Fruit fly (Drosophila melanogaster): Measurements from ENCODE around the gene CG17786.

CG17786 gene

DNA sequence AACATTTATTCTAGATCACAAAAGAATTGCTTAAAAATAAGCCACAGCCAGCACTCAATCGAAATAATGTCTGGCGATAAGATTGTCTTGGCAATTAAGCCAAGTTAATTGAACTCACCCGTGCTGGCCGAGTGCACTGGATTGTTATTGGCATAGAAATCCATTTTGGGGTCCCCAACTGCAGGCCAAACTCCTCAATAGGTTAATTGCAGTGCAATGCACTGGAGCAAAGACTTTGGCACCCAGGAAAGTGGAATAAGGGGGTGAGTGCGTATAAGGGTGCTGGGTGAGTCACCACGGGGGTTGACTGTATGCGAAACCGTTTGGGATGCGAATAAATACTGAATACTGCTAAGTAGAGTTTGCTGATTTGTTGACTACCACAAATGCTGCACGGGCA, 44.4 kb upstream of the CG17786 start:
- TF ChIP-seq Hr96 (GFP tag; optimal IDR thresholded peaks at IDR 0.05): no peak
- no peak for TF ChIP-seq cnc (optimal IDR thresholded peaks at IDR 0.05)
- no peak for TF ChIP-seq CG12768 (GFP tag; optimal IDR thresholded peaks at IDR 0.05)
- TF ChIP-seq CG11617 (GFP tag; optimal IDR thresholded peaks at IDR 0.05): no peak
- no peak for TF ChIP-seq CG5204 (GFP tag; optimal IDR thresholded peaks at IDR 0.05)
- no peak for TF ChIP-seq Mnt (GFP tag; optimal IDR thresholded peaks at IDR 0.05)
- TF ChIP-seq Clk (GFP tag; optimal IDR thresholded peaks at IDR 0.05): no peak
- no peak for TF ChIP-seq tj (GFP tag; optimal IDR thresholded peaks at IDR 0.05)

dm6 chr3R:24261380-24262021, 43.0 kb upstream of the CG17786 start:
- TF ChIP-seq CG33017 (tag; optimal IDR thresholded peaks at IDR 0.05) (no peak), pad (GFP tag; optimal IDR thresholded peaks at IDR 0.05) (no peak), cic (GFP tag; optimal IDR thresholded peaks at IDR 0.05) (no peak), CG11617 (GFP tag; optimal IDR thresholded peaks at IDR 0.05) (no peak), Crg-1 (GFP tag; optimal IDR thresholded peaks at IDR 0.05) (no peak), ovo (GFP tag; optimal IDR thresholded peaks at IDR 0.05) (no peak), toe (GFP tag; optimal IDR thresholded peaks at IDR 0.05) (no peak), CG12768 (GFP tag; optimal IDR thresholded peaks at IDR 0.05) (no peak), CG1620 (GFP tag; optimal IDR thresholded peaks at IDR 0.05) (no peak), kay (GFP tag; ENCODE audit: borderline replicate concordance) (no peak), Clk (GFP tag; optimal IDR thresholded peaks at IDR 0.05) (no peak), CG7045 (GFP tag; optimal IDR thresholded peaks at IDR 0.05) (no peak), cnc (optimal IDR thresholded peaks at IDR 0.05) (no peak), Mnt (GFP tag; optimal IDR thresholded peaks at IDR 0.05) (no peak), Hr96 (GFP tag; optimal IDR thresholded peaks at IDR 0.05) (no peak), CG14711 (tag; optimal IDR thresholded peaks at IDR 0.05) (no peak)

- peak; percentile 97 for TF ChIP-seq kay (GFP tag; ENCODE audit: borderline replicate concordance)
- no peak for TF ChIP-seq CG7045 (GFP tag; optimal IDR thresholded peaks at IDR 0.05)
- no peak for TF ChIP-seq pad (GFP tag; optimal IDR thresholded peaks at IDR 0.05)
- no peak for TF ChIP-seq CG7101 (tag; optimal IDR thresholded peaks at IDR 0.05)
- TF ChIP-seq ovo (GFP tag; optimal IDR thresholded peaks at IDR 0.05): no peak
These were observed 41.9 kb upstream of the CG17786 start for dm6 chr3R:24260411-24260810.

DNA sequence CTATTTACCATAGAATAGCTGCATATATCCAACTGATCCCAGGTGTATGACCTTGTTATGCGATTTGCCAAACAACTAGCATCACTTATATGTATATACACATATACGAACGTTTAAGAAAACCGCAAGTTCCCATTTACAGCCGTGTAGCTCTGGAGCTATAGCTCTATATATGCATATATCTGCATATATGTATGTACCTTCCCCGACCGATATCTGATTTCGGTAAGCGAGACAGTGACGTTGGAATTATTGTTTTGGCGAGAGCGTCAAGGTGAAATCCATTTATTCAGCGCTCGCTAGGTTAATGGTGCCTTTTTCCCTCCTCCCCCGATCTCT, 41.5 kb upstream of the CG17786 start:
- TF ChIP-seq CG7101 (tag; optimal IDR thresholded peaks at IDR 0.05) (no peak), Clk (GFP tag; optimal IDR thresholded peaks at IDR 0.05) (no peak), tj (GFP tag; optimal IDR thresholded peaks at IDR 0.05) (peak; percentile 32), cic (GFP tag; optimal IDR thresholded peaks at IDR 0.05) (no peak), CG5204 (GFP tag; optimal IDR thresholded peaks at IDR 0.05) (no peak), Hr96 (GFP tag; optimal IDR thresholded peaks at IDR 0.05) (no peak), ovo (GFP tag; optimal IDR thresholded peaks at IDR 0.05) (no peak), CG33017 (tag; optimal IDR thresholded peaks at IDR 0.05) (no peak), Crg-1 (GFP tag; optimal IDR thresholded peaks at IDR 0.05) (peak; percentile 4), CG1620 (GFP tag; optimal IDR thresholded peaks at IDR 0.05) (no peak), kay (GFP tag; ENCODE audit: borderline replicate concordance) (peak; percentile 69), CG7045 (GFP tag; optimal IDR thresholded peaks at IDR 0.05) (no peak), CG11617 (GFP tag; optimal IDR thresholded peaks at IDR 0.05) (peak; percentile 35), cnc (optimal IDR thresholded peaks at IDR 0.05) (no peak), toe (GFP tag; optimal IDR thresholded peaks at IDR 0.05) (no peak), bab1 (GFP tag; optimal IDR thresholded peaks at IDR 0.05) (no peak), CG14711 (tag; optimal IDR thresholded peaks at IDR 0.05) (no peak), CG12768 (GFP tag; optimal IDR thresholded peaks at IDR 0.05) (no peak), pad (GFP tag; optimal IDR thresholded peaks at IDR 0.05) (peak; percentile 90), Mnt (GFP tag; optimal IDR thresholded peaks at IDR 0.05) (no peak)

dm6 chr3R:24259278-24260040, 40.9 kb upstream of the CG17786 start:
- TF ChIP-seq CG12768 (GFP tag; optimal IDR thresholded peaks at IDR 0.05) (peak; percentile 95), tj (GFP tag; optimal IDR thresholded peaks at IDR 0.05) (peak; percentile 74), CG11617 (GFP tag; optimal IDR thresholded peaks at IDR 0.05) (peak; percentile 89), ovo (GFP tag; optimal IDR thresholded peaks at IDR 0.05) (peak; percentile 53), Clk (GFP tag; optimal IDR thresholded peaks at IDR 0.05) (peak; percentile 94), Crg-1 (GFP tag; optimal IDR thresholded peaks at IDR 0.05) (peak; percentile 80), CG1620 (GFP tag; optimal IDR thresholded peaks at IDR 0.05) (peak; percentile 62), CG5204 (GFP tag; optimal IDR thresholded peaks at IDR 0.05) (peak; percentile 91), CG7045 (GFP tag; optimal IDR thresholded peaks at IDR 0.05) (peak; percentile 94), toe (GFP tag; optimal IDR thresholded peaks at IDR 0.05) (peak; percentile 83), Hr96 (GFP tag; optimal IDR thresholded peaks at IDR 0.05) (peak; percentile 91), CG33017 (tag; optimal IDR thresholded peaks at IDR 0.05) (peak; percentile 97), cic (GFP tag; optimal IDR thresholded peaks at IDR 0.05) (peak; percentile 55), Mnt (GFP tag; optimal IDR thresholded peaks at IDR 0.05) (peak; percentile 69), cnc (optimal IDR thresholded peaks at IDR 0.05) (no peak), pad (GFP tag; optimal IDR thresholded peaks at IDR 0.05) (no peak), bab1 (GFP tag; optimal IDR thresholded peaks at IDR 0.05) (peak; percentile 94), CG7101 (tag; optimal IDR thresholded peaks at IDR 0.05) (peak; percentile 97), CG14711 (tag; optimal IDR thresholded peaks at IDR 0.05) (peak; percentile 93), kay (GFP tag; ENCODE audit: borderline replicate concordance) (peak; percentile 84)

dm6 chr3R:24258333-24258732, 39.8 kb upstream of the CG17786 start:
- TF ChIP-seq kay (GFP tag; ENCODE audit: borderline replicate concordance) (no peak), cnc (optimal IDR thresholded peaks at IDR 0.05) (no peak), toe (GFP tag; optimal IDR thresholded peaks at IDR 0.05) (no peak), ovo (GFP tag; optimal IDR thresholded peaks at IDR 0.05) (no peak), Clk (GFP tag; optimal IDR thresholded peaks at IDR 0.05) (no peak), CG11617 (GFP tag; optimal IDR thresholded peaks at IDR 0.05) (no peak), bab1 (GFP tag; optimal IDR thresholded peaks at IDR 0.05) (no peak), CG5204 (GFP tag; optimal IDR thresholded peaks at IDR 0.05) (no peak), CG33017 (tag; optimal IDR thresholded peaks at IDR 0.05) (no peak), pad (GFP tag; optimal IDR thresholded peaks at IDR 0.05) (no peak), Hr96 (GFP tag; optimal IDR thresholded peaks at IDR 0.05) (no peak), cic (GFP tag; optimal IDR thresholded peaks at IDR 0.05) (no peak), tj (GFP tag; optimal IDR thresholded peaks at IDR 0.05) (no peak), CG7101 (tag; optimal IDR thresholded peaks at IDR 0.05) (no peak), CG1620 (GFP tag; optimal IDR thresholded peaks at IDR 0.05) (no peak), CG14711 (tag; optimal IDR thresholded peaks at IDR 0.05) (no peak)
